Fruit fly (Drosophila melanogaster) whole organism, wandering third instar larva: ENCODE measurements around the gene CG44954.

Experiments used
- Abd-B ChIP-seq: fragments of >200 bp; optimal IDR thresholded peaks from 2 replicates; lab custom pipeline; 2017; ENCODE audit warnings: missing biosample characterization, missing genetic modification characterization
- CG9705 ChIP-seq: fragments of 200-800 bp; sonication (Bioruptor generic); optimal IDR thresholded peaks from 2 replicates; lab custom pipeline; 2018; ENCODE audit warnings: missing biosample characterization, mild to moderate bottlenecking, missing genetic modification characterization
- CrebA ChIP-seq: fragments of 200-800 bp; sonication (Bioruptor generic); optimal IDR thresholded peaks from 2 replicates; lab custom pipeline; 2016; ENCODE audit warnings: missing biosample characterization, mild to moderate bottlenecking, missing genetic modification characterization, borderline replicate concordance
- Dif ChIP-seq: fragments of 200-275, 200-300 bp; sonication (Bioruptor generic); optimal IDR thresholded peaks from 2 replicates; lab custom pipeline; 2018; ENCODE audit warnings: missing biosample characterization, missing genetic modification characterization; ENCODE audit not compliant: partially characterized antibody
- GATAd ChIP-seq: sonication (Bioruptor generic); optimal IDR thresholded peaks from 2 replicates; lab custom pipeline; 2016; ENCODE audit warnings: missing biosample characterization, missing genetic modification characterization
- HLH106 ChIP-seq: fragments of 200-800 bp; optimal IDR thresholded peaks from 3 replicates; lab custom pipeline; 2019; ENCODE audit warnings: missing biosample characterization, mild to moderate bottlenecking, missing genetic modification characterization, moderate library complexity
- Hnf4 ChIP-seq: fragments of 200-800 bp; sonication (Bioruptor generic); optimal IDR thresholded peaks from 2 replicates; lab custom pipeline; 2016; ENCODE audit warnings: missing biosample characterization, mild to moderate bottlenecking, missing genetic modification characterization
- Hr78 ChIP-seq: fragments of >200 bp; optimal IDR thresholded peaks from 2 replicates; lab custom pipeline; 2017; ENCODE audit warnings: missing biosample characterization, missing genetic modification characterization
- Hr83 ChIP-seq: fragments of 200-300 bp; sonication (Bioruptor generic); optimal IDR thresholded peaks from 2 replicates; lab custom pipeline; 2016; ENCODE audit warnings: missing biosample characterization, mild to moderate bottlenecking, missing genetic modification characterization, moderate library complexity; ENCODE audit not compliant: poor library complexity, severe bottlenecking
- Mio ChIP-seq: sonication (Bioruptor generic); optimal IDR thresholded peaks from 2 replicates; lab custom pipeline; 2016; ENCODE audit warnings: missing biosample characterization, missing genetic modification characterization
- Myc ChIP-seq: fragments of >200 bp; optimal IDR thresholded peaks from 2 replicates; lab custom pipeline; 2017
- OdsH ChIP-seq: fragments of 200-800 bp; sonication (Bioruptor generic); optimal IDR thresholded peaks from 2 replicates; lab custom pipeline; 2016; ENCODE audit warnings: missing biosample characterization, mild to moderate bottlenecking, missing genetic modification characterization
- Rel ChIP-seq, 2 experiments: fragments of 200-800 bp; sonication (Bioruptor generic) in 1 of 2; optimal IDR thresholded peaks; 2 replicates in 1 of 2; 3 replicates in 1 of 2; lab custom pipeline; 2016 to 2019; ENCODE audit warnings: mild to moderate bottlenecking in 2 of 2, missing biosample characterization in 2 of 2, missing genetic modification characterization in 2 of 2, moderate library complexity in 1 of 2
- Sp1 ChIP-seq: fragments of 200-800 bp; sonication (Bioruptor generic); optimal IDR thresholded peaks from 3 replicates; lab custom pipeline; 2019; ENCODE audit warnings: missing biosample characterization, mild to moderate bottlenecking, missing genetic modification characterization, moderate library complexity
- Vsx2 ChIP-seq: fragments of 200-300, 225-300 bp; sonication (Bioruptor generic); optimal IDR thresholded peaks from 2 replicates; lab custom pipeline; 2018; ENCODE audit warnings: missing biosample characterization, missing genetic modification characterization; ENCODE audit not compliant: partially characterized antibody
- br ChIP-seq: fragments of 200-800 bp; sonication (Bioruptor generic); optimal IDR thresholded peaks from 2 replicates; lab custom pipeline; 2016; ENCODE audit warnings: missing biosample characterization, missing genetic modification characterization
- brk ChIP-seq: fragments of 200-800 bp; sonication (Bioruptor generic); optimal IDR thresholded peaks from 2 replicates; lab custom pipeline; 2016; ENCODE audit warnings: missing biosample characterization, mild to moderate bottlenecking, missing genetic modification characterization
- dmrt93B ChIP-seq: fragments of 200-800 bp; sonication (Bioruptor generic); optimal IDR thresholded peaks from 2 replicates; lab custom pipeline; 2018; ENCODE audit warnings: missing biosample characterization, mild to moderate bottlenecking, missing genetic modification characterization
- dsf ChIP-seq: sonication (Bioruptor generic); optimal IDR thresholded peaks from 2 replicates; lab custom pipeline; 2016; ENCODE audit warnings: missing biosample characterization, missing genetic modification characterization, borderline replicate concordance
- ey ChIP-seq: fragments of 200-800 bp; sonication (Bioruptor generic); optimal IDR thresholded peaks from 2 replicates; lab custom pipeline; 2016; ENCODE audit warnings: missing biosample characterization, missing genetic modification characterization
- foxo ChIP-seq, 2 experiments: fragments of 200-800 bp; sonication (Bioruptor generic); optimal IDR thresholded peaks; 2 replicates in 1 of 2; 3 replicates in 1 of 2; lab custom pipeline; 2016 to 2017; ENCODE audit warnings: missing biosample characterization in 2 of 2, missing genetic modification characterization in 2 of 2
- fru ChIP-seq: fragments of 200-800 bp; sonication (Bioruptor generic); optimal IDR thresholded peaks from 3 replicates; lab custom pipeline; 2016; ENCODE audit warnings: missing biosample characterization, mild to moderate bottlenecking, missing genetic modification characterization
- h ChIP-seq: fragments of 200-800 bp; sonication (Bioruptor generic); optimal IDR thresholded peaks from 3 replicates; lab custom pipeline; 2016; ENCODE audit warnings: missing biosample characterization, mild to moderate bottlenecking, missing genetic modification characterization
- jim ChIP-seq: fragments of 175-275, 200-325 bp; sonication (Bioruptor generic); optimal IDR thresholded peaks from 2 replicates; lab custom pipeline; 2016; ENCODE audit warnings: missing biosample characterization, mild to moderate bottlenecking, missing genetic modification characterization
- lola ChIP-seq: fragments of >200 bp; optimal IDR thresholded peaks from 2 replicates; lab custom pipeline; 2017; ENCODE audit warnings: missing biosample characterization, missing genetic modification characterization
- pan ChIP-seq: fragments of >200 bp; optimal IDR thresholded peaks from 2 replicates; lab custom pipeline; 2017
- psq ChIP-seq: fragments of 200-800 bp; sonication (Bioruptor generic); optimal IDR thresholded peaks from 3 replicates; lab custom pipeline; 2017; ENCODE audit warnings: missing biosample characterization, mild to moderate bottlenecking, missing genetic modification characterization, moderate library complexity
- rgr ChIP-seq: fragments of 200-800 bp; sonication (Bioruptor generic); optimal IDR thresholded peaks from 3 replicates; lab custom pipeline; 2016; ENCODE audit warnings: missing biosample characterization, mild to moderate bottlenecking, missing genetic modification characterization
- sage ChIP-seq: fragments of 200-800 bp; sonication (Bioruptor generic); optimal IDR thresholded peaks from 2 replicates; lab custom pipeline; 2016; ENCODE audit warnings: missing biosample characterization, mild to moderate bottlenecking, missing genetic modification characterization
- sv ChIP-seq: fragments of 200-800 bp; sonication (Bioruptor generic); optimal IDR thresholded peaks from 3 replicates; lab custom pipeline; 2016; ENCODE audit warnings: missing biosample characterization, missing genetic modification characterization
- usp ChIP-seq: fragments of >200 bp; optimal IDR thresholded peaks from 2 replicates; lab custom pipeline; 2017; ENCODE audit warnings: missing biosample characterization, missing genetic modification characterization
- woc ChIP-seq: sonication (Bioruptor generic); optimal IDR thresholded peaks from 2 replicates; lab custom pipeline; 2016; ENCODE audit warnings: missing biosample characterization, mild to moderate bottlenecking, missing genetic modification characterization

CG44954 gene

DNA sequence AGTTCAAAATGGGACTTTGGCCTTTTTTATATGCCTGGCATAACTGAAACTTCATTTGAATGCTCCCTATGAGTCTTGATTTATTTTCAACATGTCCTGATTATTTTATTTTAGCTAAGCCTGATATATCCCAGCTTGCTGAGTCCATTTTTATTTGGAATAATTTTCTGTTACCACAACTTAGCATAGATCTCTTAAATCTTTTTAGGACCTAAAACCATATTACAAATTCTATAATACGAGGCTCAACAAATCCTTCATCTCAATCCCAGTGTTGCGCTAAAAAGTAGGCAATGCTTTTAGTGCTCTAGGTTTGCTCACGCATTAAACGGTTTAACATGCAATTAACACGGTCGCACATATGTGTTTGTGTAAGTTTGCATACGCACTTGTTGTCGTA lies at the start of gene CG44954:
Gene CG44954 (minus strand): TSS at position 101 of the 400 bp plus-strand sequence.
- no peak for TF ChIP-seq Rel (GFP tag; optimal IDR thresholded peaks at IDR 0.05; lab: Kevin White, UChicago)
- no peak for TF ChIP-seq Rel (tag; optimal IDR thresholded peaks at IDR 0.05; lab: Kevin White, UChicago)
- no peak for TF ChIP-seq Vsx2 (GFP tag; lab: Kevin White, UChicago)
- no peak for TF ChIP-seq Hr83
- TF ChIP-seq usp (GFP tag; lab: Kevin White, UChicago): no peak
- TF ChIP-seq brk (GFP tag; lab: Kevin White, UChicago): no peak
- no peak for TF ChIP-seq CrebA (GFP tag; lab: Kevin White, UChicago)
- TF ChIP-seq sv (GFP tag; lab: Kevin White, UChicago): no peak
- TF ChIP-seq fru (GFP tag; lab: Kevin White, UChicago): no peak
- TF ChIP-seq rgr (GFP tag; lab: Kevin White, UChicago): no peak
- no peak for TF ChIP-seq lola
- TF ChIP-seq woc (GFP tag; lab: Kevin White, UChicago): no peak
- no peak for TF ChIP-seq CG9705 (GFP tag; lab: Kevin White, UChicago)
- no peak for TF ChIP-seq Sp1
- no peak for TF ChIP-seq foxo (GFP tag; optimal IDR thresholded peaks at IDR 0.05; lab: Kevin White, UChicago)
- TF ChIP-seq ey (GFP tag; lab: Kevin White, UChicago): no peak
- TF ChIP-seq Mio: no peak
- TF ChIP-seq Hr78 (GFP tag; lab: Kevin White, UChicago): no peak
- no peak for TF ChIP-seq Dif (GFP tag; lab: Kevin White, UChicago)
- TF ChIP-seq OdsH (GFP tag; lab: Kevin White, UChicago): no peak

DNA sequence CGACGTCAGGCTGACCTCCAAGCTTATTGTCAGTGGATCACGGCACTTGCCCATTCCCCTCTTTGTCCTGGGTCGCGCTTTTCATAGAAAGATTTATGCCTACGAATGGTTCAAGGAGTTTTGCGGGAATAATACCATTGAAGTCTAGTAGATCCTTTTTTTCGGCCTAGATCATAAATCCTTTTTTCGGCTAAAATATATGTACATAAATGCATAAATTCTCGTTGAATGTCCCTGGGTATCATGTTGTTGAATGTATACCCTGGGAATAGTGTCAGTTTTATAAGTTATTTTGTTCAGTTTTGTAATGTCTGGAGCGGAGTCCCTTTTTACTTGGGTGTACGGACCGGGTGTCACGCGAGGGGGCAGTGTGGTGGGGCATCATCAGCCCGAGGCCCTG lies 28.0 kb upstream of the CG44954 start, which contains the start of gene CG34433:
Gene CG34433 (plus strand): TSS at position 301 of the 400 bp plus-strand sequence.
- TF ChIP-seq h (GFP tag; lab: Kevin White, UChicago) (no peak), CG9705 (GFP tag; lab: Kevin White, UChicago) (no peak), usp (GFP tag; lab: Kevin White, UChicago) (no peak), dmrt93B (no peak), Abd-B (no peak), Hnf4 (GFP tag; lab: Kevin White, UChicago) (no peak), Hr83 (no peak), rgr (GFP tag; lab: Kevin White, UChicago) (no peak), br (no peak), sage (GFP tag; lab: Kevin White, UChicago) (no peak), jim (no peak), lola (no peak)

DNA sequence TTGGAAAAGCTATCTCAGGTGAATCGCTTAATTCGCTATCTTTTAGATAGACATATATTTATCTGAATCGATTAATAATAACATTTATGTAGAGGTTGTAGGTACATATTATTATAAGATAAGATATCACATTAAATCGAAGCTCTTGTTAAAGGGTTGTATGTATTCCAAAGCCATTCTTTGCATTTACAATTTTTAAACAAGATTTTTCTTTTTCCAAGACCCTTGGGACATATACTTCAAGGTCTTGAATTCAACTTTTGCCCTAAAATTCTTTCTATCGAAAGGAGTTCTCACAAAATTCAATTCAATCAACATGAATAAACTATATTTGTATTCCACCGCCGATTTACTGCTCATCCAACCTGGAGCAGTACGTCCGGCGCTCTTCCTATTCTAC lies 27.1 kb upstream of the CG44954 start, which contains the start of gene CG34432:
Gene CG34432 (plus strand): TSS at position 301 of the 400 bp plus-strand sequence.
- TF ChIP-seq HLH106 (tag; lab: Kevin White, UChicago) (no peak), OdsH (GFP tag; lab: Kevin White, UChicago) (no peak), h (GFP tag; lab: Kevin White, UChicago) (no peak), Mio (no peak), foxo (GFP tag; optimal IDR thresholded peaks at IDR 0.05; lab: Kevin White, UChicago) (no peak), CrebA (GFP tag; lab: Kevin White, UChicago) (no peak), dsf (GFP tag; lab: Kevin White, UChicago) (no peak), psq (GFP tag; lab: Kevin White, UChicago) (no peak)

DNA sequence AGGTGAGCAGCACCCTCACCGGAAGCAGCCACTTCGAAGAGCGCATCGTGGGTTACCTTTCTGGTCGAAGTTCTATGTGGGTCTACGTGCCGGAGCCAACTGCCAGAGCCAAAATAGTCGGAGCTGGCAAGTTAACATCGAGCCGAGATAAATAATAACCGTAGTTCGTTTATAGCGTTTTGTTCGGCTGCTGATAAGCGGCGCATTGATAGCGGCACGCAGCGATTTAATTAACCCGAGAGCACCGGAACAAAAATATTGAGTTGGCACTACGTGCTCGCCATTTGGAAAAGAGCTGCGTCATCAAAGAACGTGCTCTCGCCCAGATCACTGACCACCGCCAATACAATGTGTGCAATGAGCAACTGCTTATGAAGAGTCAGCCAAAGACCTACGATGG lies 26.7 kb upstream of the CG44954 start, which contains the start of gene PH4alphaPV:
Gene PH4alphaPV (minus strand): TSS at position 101 of the 400 bp plus-strand sequence.
- no peak for TF ChIP-seq jim
- TF ChIP-seq pan (lab: Kevin White, UChicago): no peak
- no peak for TF ChIP-seq Hr78 (GFP tag; lab: Kevin White, UChicago)
- no peak for TF ChIP-seq Myc (lab: Kevin White, UChicago)

DNA sequence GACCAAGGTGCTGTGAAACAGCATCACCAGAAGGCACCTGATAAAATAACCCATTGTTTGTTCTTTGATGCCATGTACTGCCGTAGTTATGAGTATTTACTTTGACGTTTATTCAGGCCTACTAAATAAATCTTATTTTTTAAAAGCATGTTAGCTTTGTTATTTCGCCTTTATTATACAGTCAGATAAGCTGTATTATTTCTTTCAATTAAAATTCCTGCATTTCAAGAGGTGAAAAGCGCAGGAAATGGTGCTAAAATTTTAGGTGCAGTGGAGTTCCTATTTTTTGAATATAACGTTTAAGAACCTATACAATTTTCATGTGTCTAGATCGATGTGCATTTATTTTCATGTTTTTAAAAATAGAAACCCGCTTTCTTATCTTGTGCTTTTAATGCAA lies 24.1 kb upstream of the CG44954 start, which contains the start of gene CG31013:
Gene CG31013 (minus strand): TSS at position 101 of the 400 bp plus-strand sequence.
- TF ChIP-seq brk (GFP tag; lab: Kevin White, UChicago): no peak
- no peak for TF ChIP-seq Vsx2 (GFP tag; lab: Kevin White, UChicago)
- no peak for TF ChIP-seq lola
- TF ChIP-seq GATAd (GFP tag; lab: Kevin White, UChicago): no peak
